Worm (Caenorhabditis elegans) whole organism, young adult: ENCODE measurements around the gene srj-1.
A peak's percentile ranks its signal among the peaks of the same experiment; 100 is the strongest.

Experiments
- C06A6.2 ChIP-seq: fragments of 200-800 bp; sonication (Bioruptor generic); conservative IDR thresholded peaks from 2 replicates; pipeline ENCODE4 v1.3.6; 2022; ENCODE audit warnings: missing genetic modification characterization, missing compliant biosample characterization
- D2030.7 ChIP-seq: fragments of 200-800 bp; sonication (Bioruptor generic); IDR thresholded peaks from 2 replicates; pipeline ENCODE4 v1.3.6; 2022; ENCODE audit warnings: missing genetic modification reagents, missing genetic modification characterization, missing compliant biosample characterization
- F10E7.11 ChIP-seq: sonication (generic microtip); optimal IDR thresholded peaks from 2 replicates; lab custom pipeline; 2017; ENCODE audit warnings: mild to moderate bottlenecking, missing genetic modification characterization, moderate library complexity, missing compliant biosample characterization
- F22D6.2 ChIP-seq: sonication (generic microtip); optimal IDR thresholded peaks from 2 replicates; lab custom pipeline; 2016; ENCODE audit warnings: mild to moderate bottlenecking, missing genetic modification characterization, missing compliant biosample characterization
- F52B5.7 ChIP-seq: sonication (generic microtip); optimal IDR thresholded peaks from 2 replicates; lab custom pipeline; 2016; ENCODE audit warnings: mild to moderate bottlenecking, missing genetic modification characterization, missing compliant biosample characterization
- F55B11.4 ChIP-seq: sonication (generic microtip); optimal IDR thresholded peaks from 2 replicates; lab custom pipeline; 2016; ENCODE audit warnings: missing compliant biosample characterization, missing genetic modification characterization, borderline replicate concordance; ENCODE audit not compliant: insufficient read depth
- K11D2.4 ChIP-seq: fragments of 200-800 bp; sonication (Bioruptor generic); IDR thresholded peaks from 2 replicates; pipeline ENCODE4 v1.3.6; 2022; ENCODE audit warnings: missing genetic modification reagents, missing genetic modification characterization, missing compliant biosample characterization
- K12H6.12 ChIP-seq: fragments of 200-800 bp; sonication (Bioruptor generic); optimal IDR thresholded peaks from 2 replicates; lab custom pipeline; 2018; ENCODE audit warnings: mild to moderate bottlenecking, missing genetic modification characterization, missing compliant biosample characterization
- T07F8.4 ChIP-seq: sonication (generic microtip); optimal IDR thresholded peaks from 2 replicates; lab custom pipeline; 2016; ENCODE audit warnings: mild to moderate bottlenecking, missing genetic modification characterization, moderate library complexity, missing compliant biosample characterization
- T26A5.8 ChIP-seq: sonication (generic microtip); optimal IDR thresholded peaks from 2 replicates; lab custom pipeline; 2016; ENCODE audit warnings: missing genetic modification characterization, missing compliant biosample characterization
- Y67H2A.10 ChIP-seq: fragments of 200-800 bp; sonication (Bioruptor generic); conservative IDR thresholded peaks from 2 replicates; pipeline ENCODE4 v1.3.6; 2022; ENCODE audit warnings: missing genetic modification reagents, missing genetic modification characterization, missing compliant biosample characterization
- Y79H2A.3 ChIP-seq: fragments of 200-800 bp; sonication (Bioruptor generic); conservative IDR thresholded peaks from 2 replicates; pipeline ENCODE4 v1.3.6; 2022; ENCODE audit warnings: missing genetic modification reagents, missing genetic modification characterization, missing compliant biosample characterization
- attf-5 ChIP-seq: fragments of 200-800 bp; sonication (Bioruptor generic); optimal IDR thresholded peaks from 2 replicates; lab custom pipeline; 2018; ENCODE audit warnings: mild to moderate bottlenecking, missing genetic modification characterization, missing compliant biosample characterization
- ceh-27 ChIP-seq: fragments of 200-800 bp; sonication (Bioruptor generic); optimal IDR thresholded peaks from 2 replicates; lab custom pipeline; 2018; ENCODE audit warnings: mild to moderate bottlenecking, missing genetic modification characterization, moderate library complexity, missing compliant biosample characterization
- ceh-40 ChIP-seq: fragments of 200-800 bp; sonication (Bioruptor generic); IDR thresholded peaks from 2 replicates; pipeline ENCODE4 v1.3.6; 2022; ENCODE audit warnings: missing genetic modification characterization, missing compliant biosample characterization
- chd-7 ChIP-seq: sonication (generic microtip); optimal IDR thresholded peaks from 2 replicates; lab custom pipeline; 2016; ENCODE audit warnings: mild to moderate bottlenecking, missing genetic modification characterization, moderate library complexity, missing compliant biosample characterization
- die-1 ChIP-seq: sonication (generic microtip); optimal IDR thresholded peaks from 2 replicates; lab custom pipeline; 2016; ENCODE audit warnings: missing genotype, mild to moderate bottlenecking, missing genetic modification characterization, missing compliant biosample characterization
- dox-1 ChIP-seq: fragments of 200-800 bp; sonication (Bioruptor generic); IDR thresholded peaks from 2 replicates; pipeline ENCODE4 v1.3.6; 2022; ENCODE audit warnings: missing genetic modification reagents, missing genetic modification characterization, missing compliant biosample characterization
- dpl-1 ChIP-seq: fragments of 150-350 bp; optimal IDR thresholded peaks from 2 replicates; lab custom pipeline; 2014; ENCODE audit warnings: missing biosample characterization, missing genetic modification reagents, missing genetic modification characterization
- egl-44 ChIP-seq: fragments of 200-800 bp; sonication (Bioruptor generic); IDR thresholded peaks from 2 replicates; pipeline ENCODE4 v1.3.6; 2022; ENCODE audit warnings: missing genetic modification reagents, missing genetic modification characterization, missing compliant biosample characterization
- egrh-3 ChIP-seq: fragments of 200-800 bp; sonication (Bioruptor generic); IDR thresholded peaks from 2 replicates; pipeline ENCODE4 v1.3.6; 2022; ENCODE audit warnings: missing genetic modification reagents, missing genetic modification characterization, missing compliant biosample characterization
- him-1 ChIP-seq: sonication (generic microtip); optimal IDR thresholded peaks from 2 replicates; lab custom pipeline; 2016; ENCODE audit warnings: missing genotype, missing genetic modification reagents, missing genetic modification characterization, missing compliant biosample characterization
- hlh-12 ChIP-seq: sonication (generic microtip); optimal IDR thresholded peaks from 2 replicates; lab custom pipeline; 2016; ENCODE audit warnings: missing genetic modification characterization, missing compliant biosample characterization
- hmg-1.2 ChIP-seq: fragments of 200-800 bp; sonication (Bioruptor generic); IDR thresholded peaks from 2 replicates; pipeline ENCODE4 v1.3.6; 2022; ENCODE audit warnings: missing genetic modification reagents, missing genetic modification characterization, missing compliant biosample characterization
- hsf-1 ChIP-seq: fragments of 200-800 bp; sonication (Bioruptor generic); IDR thresholded peaks from 2 replicates; pipeline ENCODE4 v1.3.6; 2022; ENCODE audit warnings: missing genetic modification reagents, missing genetic modification characterization, missing compliant biosample characterization
- let-526 ChIP-seq: fragments of 200-800 bp; sonication (Bioruptor generic); IDR thresholded peaks from 2 replicates; pipeline ENCODE4 v1.3.6; 2022; ENCODE audit warnings: missing genetic modification reagents, missing genetic modification characterization, missing compliant biosample characterization
- let-607 ChIP-seq, 2 experiments: fragments of 200-800 bp in 1 of 2; sonication (Bioruptor generic) in 1 of 2; sonication (generic microtip) in 1 of 2; optimal IDR thresholded peaks; 2 replicates each; lab custom pipeline; 2016 to 2018; ENCODE audit warnings: mild to moderate bottlenecking in 2 of 2, missing compliant biosample characterization in 2 of 2, missing genetic modification characterization in 2 of 2, moderate library complexity in 2 of 2, missing genotype in 1 of 2
- lin-26 ChIP-seq: fragments of 200-800 bp; sonication (Bioruptor generic); IDR thresholded peaks from 2 replicates; pipeline ENCODE4 v1.3.6; 2022; ENCODE audit warnings: missing genetic modification reagents, missing genetic modification characterization, missing compliant biosample characterization
- lin-54 ChIP-seq: fragments of 200-800 bp; sonication (Bioruptor generic); optimal IDR thresholded peaks from 2 replicates; lab custom pipeline; 2018; ENCODE audit warnings: mild to moderate bottlenecking, missing genetic modification characterization, missing compliant biosample characterization
- mcd-1 ChIP-seq: fragments of 200-800 bp; sonication (Bioruptor generic); IDR thresholded peaks from 2 replicates; pipeline ENCODE4 v1.3.6; 2022; ENCODE audit warnings: missing genetic modification reagents, missing genetic modification characterization, missing compliant biosample characterization
- mes-4 ChIP-seq: sonication (generic microtip); optimal IDR thresholded peaks from 2 replicates; lab custom pipeline; 2016; ENCODE audit warnings: missing genotype, missing genetic modification characterization, missing compliant biosample characterization
- nhr-179 ChIP-seq: sonication (generic microtip); optimal IDR thresholded peaks from 2 replicates; lab custom pipeline; 2016; ENCODE audit warnings: mild to moderate bottlenecking, missing genetic modification characterization, missing compliant biosample characterization
- pbrm-1 ChIP-seq: fragments of 200-800 bp; sonication (Bioruptor generic); IDR thresholded peaks from 2 replicates; pipeline ENCODE4 v1.3.6; 2022; ENCODE audit warnings: missing genetic modification reagents, missing genetic modification characterization, missing compliant biosample characterization
- pha-4 ChIP-seq: fragments of 150-350 bp; sonication (generic microtip); optimal IDR thresholded peaks from 2 replicates; lab custom pipeline; 2014; ENCODE audit warnings: missing biosample characterization, missing genetic modification reagents, missing genetic modification characterization
- rcor-1 ChIP-seq: fragments of 200-800 bp; sonication (Bioruptor generic); IDR thresholded peaks from 2 replicates; pipeline ENCODE4 v1.3.6; 2022; ENCODE audit warnings: missing genetic modification reagents, missing genetic modification characterization, missing compliant biosample characterization
- repo-1 ChIP-seq: sonication (generic microtip); optimal IDR thresholded peaks from 2 replicates; lab custom pipeline; 2017; ENCODE audit warnings: mild to moderate bottlenecking, missing genetic modification characterization, missing compliant biosample characterization
- sea-2 ChIP-seq: fragments of 200-800 bp; sonication (Bioruptor generic); IDR thresholded peaks from 2 replicates; pipeline ENCODE4 v1.3.6; 2022; ENCODE audit warnings: missing genetic modification characterization, missing compliant biosample characterization
- snpc-1.1 ChIP-seq: sonication (generic microtip); optimal IDR thresholded peaks from 2 replicates; lab custom pipeline; 2017; ENCODE audit warnings: missing genetic modification characterization, mild to moderate bottlenecking, missing compliant biosample characterization, antibody characterized with exemption, moderate library complexity, missing genotype, missing genetic modification reagents; ENCODE audit not compliant: insufficient read depth
- snpc-1.3 ChIP-seq: sonication (generic microtip); optimal IDR thresholded peaks from 2 replicates; lab custom pipeline; 2017; ENCODE audit warnings: missing genetic modification characterization, mild to moderate bottlenecking, missing compliant biosample characterization, antibody characterized with exemption, moderate library complexity, missing genotype, missing genetic modification reagents; ENCODE audit not compliant: insufficient read depth
- snpc-3.4 ChIP-seq: sonication (generic microtip); optimal IDR thresholded peaks from 2 replicates; lab custom pipeline; 2017; ENCODE audit warnings: missing genetic modification characterization, mild to moderate bottlenecking, missing compliant biosample characterization, antibody characterized with exemption, moderate library complexity, missing genotype, missing genetic modification reagents
- tbp1 ChIP-seq: fragments of 200-800 bp; sonication (Bioruptor generic); optimal IDR thresholded peaks from 2 replicates; lab custom pipeline; 2018; ENCODE audit warnings: mild to moderate bottlenecking, missing genetic modification characterization, missing compliant biosample characterization
- tlf-1 ChIP-seq: fragments of 200-800 bp; sonication (Bioruptor generic); optimal IDR thresholded peaks from 2 replicates; lab custom pipeline; 2018; ENCODE audit warnings: mild to moderate bottlenecking, missing genetic modification characterization, missing compliant biosample characterization
- unc-62 ChIP-seq: fragments of 150-350 bp; optimal IDR thresholded peaks from 2 replicates; lab custom pipeline; 2014; ENCODE audit warnings: missing biosample characterization, missing genetic modification reagents, missing genetic modification characterization
- xnd-1 ChIP-seq: sonication (generic microtip); optimal IDR thresholded peaks from 2 replicates; lab custom pipeline; 2016; ENCODE audit warnings: missing genotype, missing genetic modification reagents, missing genetic modification characterization, missing compliant biosample characterization
- zfh-2 ChIP-seq: fragments of 200-800 bp; sonication (Bioruptor generic); conservative IDR thresholded peaks from 2 replicates; pipeline ENCODE4 v1.3.6; 2022; ENCODE audit warnings: missing genetic modification reagents, missing genetic modification characterization, missing compliant biosample characterization
- ztf-3 ChIP-seq: fragments of 200-800 bp; sonication (Bioruptor generic); optimal IDR thresholded peaks from 2 replicates; lab custom pipeline; 2018; ENCODE audit warnings: mild to moderate bottlenecking, missing genetic modification characterization, missing compliant biosample characterization

Gene srj-1

ce11 chrIV:11956387-11956786, 8.8 kb downstream of the srj-1 start (continued):
- TF ChIP-seq ztf-3 (GFP tag; lab: Kevin White, UChicago) (peak; percentile 70), hmg-1.2 (GFP tag; lab: Robert Waterston, UW) (peak; percentile 59; the same call in 1 of the 2 replicates), K11D2.4 (peak; percentile 93), let-526 (peak; percentile 74; the same call in 1 of the 2 replicates), pbrm-1 (peak; percentile 44; the same call in 1 of the 2 replicates), let-607 (tag; optimal IDR thresholded peaks at IDR 0.05; lab: Kevin White, UChicago) (peak; percentile 7 to 31), D2030.7 (GFP tag; lab: Robert Waterston, UW) (no peak), rcor-1 (GFP tag; lab: Robert Waterston, UW) (peak; percentile 85), mcd-1 (peak; percentile 70), tbp1 (GFP tag; lab: Kevin White, UChicago) (peak; percentile 64), lin-54 (GFP tag; lab: Kevin White, UChicago) (peak; percentile 40), Y67H2A.10 (GFP tag; lab: Robert Waterston, UW) (0 out of 2 replicates have a peak, but pooled peaks have one; percentile 10), C06A6.2 (GFP tag; lab: Robert Waterston, UW) (peak; percentile 87), K12H6.12 (tag; lab: Kevin White, UChicago) (peak; percentile 82), attf-5 (peak; percentile 93), tlf-1 (peak; percentile 71), zfh-2 (GFP tag; lab: Robert Waterston, UW) (peak; percentile 92), egrh-3 (GFP tag; lab: Robert Waterston, UW) (peak; percentile 29; the same call in 1 of the 2 replicates), repo-1 (tag; lab: Kevin White, UChicago) (peak; percentile 45)
- TF ChIP-seq, all 124 proteins: peak for 52

DNA sequence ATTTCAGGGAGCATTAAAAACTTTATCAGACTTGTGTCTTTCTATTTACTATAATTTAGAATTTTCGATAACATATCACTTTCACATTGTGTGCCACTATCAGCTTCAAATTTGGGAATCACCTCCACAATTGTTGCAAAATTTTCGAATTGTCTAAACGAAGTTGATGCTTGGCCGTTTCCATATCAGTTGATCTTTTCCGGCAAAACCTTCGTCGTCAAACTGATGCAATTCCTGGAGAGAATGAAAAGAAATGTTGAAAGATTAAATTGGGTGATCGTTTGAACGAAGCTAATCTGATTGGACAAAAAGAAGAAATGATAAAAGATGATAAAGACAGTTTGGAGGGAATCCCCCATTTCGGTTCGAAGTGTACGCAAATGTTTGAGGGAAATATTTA, 9.6 kb downstream of the srj-1 start:
- TF ChIP-seq ceh-27: no peak
- no peak for TF ChIP-seq him-1 (tag; lab: Kevin White, UChicago)
- TF ChIP-seq ztf-3 (GFP tag; lab: Kevin White, UChicago): no peak
- TF ChIP-seq nhr-179 (tag; lab: Kevin White, UChicago): no peak
- TF ChIP-seq snpc-1.1: no peak
- no peak for TF ChIP-seq sea-2 (GFP tag; lab: Robert Waterston, UW)
- no peak for TF ChIP-seq snpc-1.3 (tag; lab: Kevin White, UChicago)
- TF ChIP-seq mes-4 (tag; lab: Kevin White, UChicago): no peak
- peak; percentile 79 for TF ChIP-seq chd-7 (tag; lab: Kevin White, UChicago)
- no peak for TF ChIP-seq let-526
- peak; percentile 28 for TF ChIP-seq die-1
- TF ChIP-seq snpc-3.4: peak; percentile 1
- 0 out of 2 replicates have a peak, but pooled peaks have one; percentile 15 for TF ChIP-seq ceh-40 (GFP tag; lab: Robert Waterston, UW)
- peak; percentile 71 for TF ChIP-seq pha-4 (tag; lab: Kevin White, UChicago)
- peak; percentile 64 for TF ChIP-seq tlf-1
- no peak for TF ChIP-seq xnd-1 (tag; lab: Kevin White, UChicago)
- peak; percentile 64 for TF ChIP-seq lin-54 (GFP tag; lab: Kevin White, UChicago)
- peak; percentile 21; the same call in 1 of the 2 replicates for TF ChIP-seq dox-1 (GFP tag; lab: Robert Waterston, UW)
- TF ChIP-seq F10E7.11 (tag; lab: Kevin White, UChicago): no peak
- TF ChIP-seq K12H6.12 (tag; lab: Kevin White, UChicago): no peak
- peak; percentile 55 for TF ChIP-seq F52B5.7
- TF ChIP-seq unc-62: no peak
- TF ChIP-seq F22D6.2 (tag; lab: Kevin White, UChicago): no peak
- TF ChIP-seq zfh-2 (GFP tag; lab: Robert Waterston, UW): no peak
- no peak for TF ChIP-seq dpl-1
- TF ChIP-seq lin-26 (GFP tag; lab: Robert Waterston, UW): no peak
- no peak for TF ChIP-seq F55B11.4 (tag; lab: Kevin White, UChicago)
- TF ChIP-seq Y79H2A.3: 0 out of 2 replicates have a peak, but pooled peaks have one; percentile 54
- no peak for TF ChIP-seq egrh-3 (GFP tag; lab: Robert Waterston, UW)
- peak; percentile 23 for TF ChIP-seq T26A5.8
- TF ChIP-seq T07F8.4 (tag; lab: Kevin White, UChicago): no peak
- no peak for TF ChIP-seq hlh-12
- peak; percentile 57; the same call in 1 of the 2 replicates for TF ChIP-seq hsf-1
- TF ChIP-seq egl-44: 0 out of 2 replicates have a peak, but pooled peaks have one; percentile 17
